Fruit fly (Drosophila melanogaster) whole organism: Measurements from ENCODE around the gene SPARC.

ENCODE experiments used
- CG8478 ChIP-seq: fragments of >200 bp; optimal IDR thresholded peaks from 2 replicates; lab custom pipeline; 2018; ENCODE audit warnings: inconsistent platforms
- Dll ChIP-seq: fragments of >200 bp; optimal IDR thresholded peaks from 2 replicates; lab custom pipeline; 2017
- EcR ChIP-seq, 2 experiments: fragments of >200 bp; optimal IDR thresholded peaks; 2 replicates each; lab custom pipeline; 2017; ENCODE audit warnings: missing biosample characterization in 2 of 2, missing genetic modification characterization in 2 of 2, missing genetic modification reagents in 2 of 2
- pan ChIP-seq: fragments of >200 bp; optimal IDR thresholded peaks from 2 replicates; lab custom pipeline; 2017
- psq ChIP-seq: fragments of >200 bp; optimal IDR thresholded peaks from 2 replicates; lab custom pipeline; 2017
- usp ChIP-seq: fragments of >200 bp; optimal IDR thresholded peaks from 2 replicates; lab custom pipeline; 2017; ENCODE audit warnings: missing biosample characterization, missing genetic modification characterization, mixed read lengths

Gene SPARC

DNA sequence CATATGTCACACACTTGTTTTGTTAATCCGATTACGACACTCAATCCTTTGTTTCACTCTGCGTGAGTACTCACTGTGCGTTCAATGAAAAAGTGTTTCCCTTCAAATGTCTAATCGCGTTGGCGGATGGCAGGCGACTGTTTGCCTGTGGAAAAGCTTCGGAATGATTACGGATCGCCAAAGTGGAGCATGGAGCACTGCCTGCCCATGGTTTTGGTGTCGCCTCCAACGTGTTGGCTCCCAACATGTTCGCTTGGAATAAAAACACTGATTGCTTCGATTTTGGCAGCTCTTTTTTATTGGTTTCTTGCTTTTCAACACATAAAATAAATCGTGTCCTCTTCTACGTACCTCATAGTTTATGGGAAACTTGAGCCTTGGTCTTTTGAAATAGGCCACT lies at the start of gene SPARC:
SPARC (minus strand) TSS at position 144 of the 400 bp plus-strand sequence.
- TF ChIP-seq EcR (GFP tag; optimal IDR thresholded peaks at IDR 0.05; lab: Kevin White, UChicago) (no peak), pan (lab: Kevin White, UChicago) (no peak), Dll (lab: Kevin White, UChicago) (no peak), usp (GFP tag; lab: Kevin White, UChicago) (no peak), CG8478 (lab: Kevin White, UChicago) (no peak), psq (lab: Kevin White, UChicago) (no peak)

DNA sequence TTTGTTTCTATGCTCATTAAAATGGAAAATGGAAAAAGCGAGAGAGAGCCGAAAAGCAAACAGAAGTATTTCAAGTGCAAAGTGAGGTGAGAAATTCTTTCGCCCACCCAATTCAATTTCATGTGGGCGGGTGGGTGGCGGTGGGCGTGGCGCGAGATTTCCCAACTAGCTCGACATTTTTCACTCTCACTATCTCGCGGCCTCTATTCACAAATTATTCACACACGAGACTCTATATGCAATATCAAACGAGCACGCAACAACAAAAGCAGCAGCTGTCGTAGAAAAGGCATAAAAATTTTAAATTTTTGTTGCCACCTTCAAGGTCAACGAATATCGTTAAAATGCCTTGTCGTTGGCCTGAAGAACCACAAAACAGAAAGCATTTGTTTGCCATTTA lies 47.1 kb upstream of the SPARC start:
- no peak for TF ChIP-seq pan (lab: Kevin White, UChicago)
- no peak for TF ChIP-seq Dll (lab: Kevin White, UChicago)
- no peak for TF ChIP-seq usp (GFP tag; lab: Kevin White, UChicago)
- no peak for TF ChIP-seq CG8478 (lab: Kevin White, UChicago)
- no peak for TF ChIP-seq psq (lab: Kevin White, UChicago)
- no peak for TF ChIP-seq EcR (GFP tag; optimal IDR thresholded peaks at IDR 0.05; lab: Kevin White, UChicago)

DNA sequence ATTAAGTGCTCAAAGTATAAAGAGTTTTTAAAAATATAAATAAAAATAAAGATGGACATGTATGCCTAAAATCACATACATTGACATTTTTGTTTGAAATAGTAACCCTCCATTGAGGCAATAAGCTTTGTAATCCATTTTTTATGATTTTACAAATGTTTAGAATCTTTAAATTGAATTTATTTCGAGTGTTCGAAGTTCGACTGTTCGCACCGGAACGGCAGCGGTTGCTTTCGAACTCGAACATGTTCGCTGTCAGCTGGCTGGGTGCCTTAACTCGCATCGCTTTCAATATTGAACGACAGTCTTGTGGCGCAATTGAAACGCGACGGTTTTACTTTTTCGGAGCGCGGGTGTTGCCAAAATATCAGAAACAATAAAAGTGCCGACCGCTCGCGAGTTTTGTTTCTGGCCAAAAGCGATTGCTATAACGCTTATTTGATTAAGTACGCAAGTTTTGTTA lies 43.7 kb upstream of the SPARC start, which contains the start of gene CG46339:
CG46339 (plus strand) TSS at position 299 of the 463 bp plus-strand sequence.
- TF ChIP-seq psq (lab: Kevin White, UChicago) (no peak), usp (GFP tag; lab: Kevin White, UChicago) (no peak), Dll (lab: Kevin White, UChicago) (no peak), EcR (GFP tag; optimal IDR thresholded peaks at IDR 0.05; lab: Kevin White, UChicago) (no peak), pan (lab: Kevin White, UChicago) (no peak), CG8478 (lab: Kevin White, UChicago) (no peak)

DNA sequence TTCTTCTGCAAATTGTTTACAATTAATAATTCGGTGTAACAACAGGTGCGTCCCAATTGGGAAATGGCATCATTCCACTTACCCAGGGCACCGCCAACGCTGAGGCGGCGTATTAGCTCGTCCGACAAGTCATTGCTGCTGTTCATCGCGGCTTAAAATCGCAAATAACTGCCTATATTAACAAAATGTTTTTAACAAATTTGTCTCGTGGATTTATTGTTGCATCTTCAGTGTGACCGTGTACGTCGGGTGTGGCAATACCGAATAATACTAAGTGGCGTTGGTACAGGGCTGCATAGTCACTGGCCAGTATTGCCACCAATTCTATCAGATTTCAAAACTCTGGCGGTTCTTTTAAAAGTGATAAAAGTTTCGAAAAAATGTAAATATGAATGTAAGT lies 40.8 kb upstream of the SPARC start, which contains the start of gene Ets97D:
Ets97D (minus strand) TSS at position 272 of the 400 bp plus-strand sequence.
- TF ChIP-seq pan (lab: Kevin White, UChicago) (no peak), psq (lab: Kevin White, UChicago) (no peak), Dll (lab: Kevin White, UChicago) (no peak), CG8478 (lab: Kevin White, UChicago) (no peak), usp (GFP tag; lab: Kevin White, UChicago) (no peak)

DNA sequence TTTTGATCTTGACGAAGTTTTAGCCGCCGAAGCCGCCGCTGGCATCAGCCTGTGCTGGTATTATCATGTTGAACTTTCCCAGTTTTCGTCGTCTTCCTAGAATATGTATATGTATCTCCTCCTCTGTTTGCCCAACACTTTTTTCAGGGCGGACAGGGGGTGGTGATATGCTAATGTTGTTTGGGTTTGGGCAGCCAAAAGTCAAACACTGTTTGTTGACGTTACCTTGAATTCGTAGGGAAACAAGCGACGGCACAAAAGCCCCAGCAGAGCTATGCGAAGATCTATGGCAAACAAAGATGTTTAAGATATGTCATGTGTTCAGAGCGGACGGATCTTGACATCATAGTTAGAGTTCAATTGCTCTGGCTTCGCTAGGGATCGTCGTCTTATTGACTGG lies 37.0 kb upstream of the SPARC start:
- no peak for TF ChIP-seq psq (lab: Kevin White, UChicago)
- no peak for TF ChIP-seq EcR (GFP tag; optimal IDR thresholded peaks at IDR 0.05; lab: Kevin White, UChicago)
- TF ChIP-seq usp (GFP tag; lab: Kevin White, UChicago), result no peak
- no peak for TF ChIP-seq pan (lab: Kevin White, UChicago)
- no peak for TF ChIP-seq Dll (lab: Kevin White, UChicago)
- no peak for TF ChIP-seq CG8478 (lab: Kevin White, UChicago)

DNA sequence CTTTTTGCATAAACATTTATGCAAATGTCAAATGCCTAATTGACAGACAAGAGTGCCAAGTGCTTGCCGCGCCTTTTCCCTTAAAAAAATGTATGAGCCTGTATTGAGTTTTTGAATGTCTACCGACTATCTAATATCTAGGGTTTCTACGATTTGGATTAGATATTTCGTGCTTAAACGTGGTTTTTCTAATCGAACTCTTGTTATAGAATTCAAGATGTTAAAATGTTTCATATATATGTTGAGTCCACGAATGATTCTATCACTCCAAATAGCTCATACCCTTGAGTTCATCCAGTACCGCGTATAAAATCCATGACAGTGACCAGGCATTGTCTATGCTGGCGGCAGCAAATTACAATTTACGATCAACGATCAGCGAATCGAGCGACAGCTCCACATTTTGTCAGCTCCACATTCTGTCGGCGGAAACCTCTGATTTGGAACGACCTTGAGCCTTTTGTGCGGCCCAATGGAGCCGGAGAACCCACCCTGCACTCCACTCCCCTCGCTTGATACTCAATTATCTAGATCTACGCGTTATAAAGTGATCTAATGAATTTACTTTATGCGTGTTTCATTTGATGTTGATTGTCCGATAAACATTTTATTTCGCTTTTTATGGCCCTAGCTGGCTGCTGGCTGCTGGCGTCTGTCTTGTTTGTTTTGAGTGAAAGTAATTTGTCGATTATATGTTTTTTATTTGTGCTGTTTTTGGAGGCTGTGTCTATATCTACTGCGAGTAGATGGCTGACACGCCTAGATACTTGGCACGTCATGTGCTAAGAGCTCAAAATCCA lies 35.1 kb upstream of the SPARC start:
- TF ChIP-seq CG8478 (lab: Kevin White, UChicago) (no peak), EcR (GFP tag; optimal IDR thresholded peaks at IDR 0.05; lab: Kevin White, UChicago) (no peak), Dll (lab: Kevin White, UChicago) (no peak), usp (GFP tag; lab: Kevin White, UChicago) (no peak), psq (lab: Kevin White, UChicago) (no peak), pan (lab: Kevin White, UChicago) (no peak)

DNA sequence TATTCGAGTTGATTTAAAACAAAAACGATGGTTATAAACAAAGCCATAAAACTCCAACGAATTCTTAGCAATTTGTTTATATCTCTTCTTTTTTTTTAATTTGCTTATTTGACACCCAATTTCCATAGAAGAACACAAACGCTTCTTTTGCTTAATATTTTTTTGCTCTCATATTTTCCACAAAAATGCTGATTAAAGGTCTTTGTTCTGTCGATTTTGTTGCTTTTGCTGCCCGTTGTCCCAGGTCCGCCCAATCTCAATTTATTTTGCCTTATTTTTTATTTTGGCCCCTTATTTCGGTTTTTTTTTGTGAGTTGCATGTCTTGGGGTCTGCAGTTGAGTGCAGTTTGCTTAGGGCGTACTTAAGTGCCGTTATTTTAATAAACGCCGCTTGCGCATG lies 34.2 kb upstream of the SPARC start:
- no peak for TF ChIP-seq Dll (lab: Kevin White, UChicago)
- TF ChIP-seq psq (lab: Kevin White, UChicago), result no peak
- TF ChIP-seq EcR (GFP tag; optimal IDR thresholded peaks at IDR 0.05; lab: Kevin White, UChicago), result no peak
- TF ChIP-seq usp (GFP tag; lab: Kevin White, UChicago), result no peak
- no peak for TF ChIP-seq CG8478 (lab: Kevin White, UChicago)
- no peak for TF ChIP-seq pan (lab: Kevin White, UChicago)

DNA sequence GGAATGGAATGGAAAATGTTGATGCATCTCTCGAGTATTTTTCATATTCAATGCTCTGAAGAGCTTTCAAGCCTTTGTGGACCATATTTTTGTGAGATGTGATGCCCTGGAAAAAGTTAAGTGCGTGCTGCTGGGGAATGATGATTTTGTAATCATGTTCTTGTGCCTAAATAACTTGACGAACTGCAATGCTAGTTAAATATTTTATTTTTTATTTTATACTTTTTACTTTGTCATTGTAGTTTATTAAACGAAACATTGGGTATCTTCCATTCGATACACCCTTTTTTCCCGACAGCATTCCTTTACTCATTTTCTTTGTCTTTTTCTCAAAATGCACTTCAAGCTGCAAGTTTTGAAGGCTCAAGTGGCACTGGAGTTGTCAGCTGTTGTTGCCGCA lies 28.2 kb upstream of the SPARC start:
- TF ChIP-seq EcR (GFP tag; optimal IDR thresholded peaks at IDR 0.05; lab: Kevin White, UChicago), result no peak
- no peak for TF ChIP-seq psq (lab: Kevin White, UChicago)
- no peak for TF ChIP-seq Dll (lab: Kevin White, UChicago)
- peak; percentile 49 for TF ChIP-seq pan (lab: Kevin White, UChicago)

DNA sequence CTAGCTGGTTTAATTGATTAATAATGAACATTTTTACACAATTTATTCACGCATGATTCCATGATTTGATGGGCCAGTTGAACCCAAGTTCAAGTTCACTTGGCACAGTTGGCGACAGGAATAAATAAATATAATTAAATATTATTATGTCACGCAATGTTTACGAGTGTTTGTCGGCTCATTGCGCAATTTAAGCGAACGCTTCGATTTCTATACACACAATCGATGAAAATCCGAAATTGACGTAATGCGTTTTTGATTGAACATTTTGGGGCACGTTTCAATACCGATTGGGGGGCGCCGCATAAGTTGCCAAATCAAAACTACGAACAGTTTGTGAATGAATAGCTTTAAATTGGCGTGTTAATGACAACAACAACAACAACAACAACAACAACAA lies 25.5 kb upstream of the SPARC start:
- TF ChIP-seq pan (lab: Kevin White, UChicago) (no peak), psq (lab: Kevin White, UChicago) (no peak), EcR (GFP tag; optimal IDR thresholded peaks at IDR 0.05; lab: Kevin White, UChicago) (no peak), usp (GFP tag; lab: Kevin White, UChicago) (no peak), Dll (lab: Kevin White, UChicago) (no peak), CG8478 (lab: Kevin White, UChicago) (no peak)

DNA sequence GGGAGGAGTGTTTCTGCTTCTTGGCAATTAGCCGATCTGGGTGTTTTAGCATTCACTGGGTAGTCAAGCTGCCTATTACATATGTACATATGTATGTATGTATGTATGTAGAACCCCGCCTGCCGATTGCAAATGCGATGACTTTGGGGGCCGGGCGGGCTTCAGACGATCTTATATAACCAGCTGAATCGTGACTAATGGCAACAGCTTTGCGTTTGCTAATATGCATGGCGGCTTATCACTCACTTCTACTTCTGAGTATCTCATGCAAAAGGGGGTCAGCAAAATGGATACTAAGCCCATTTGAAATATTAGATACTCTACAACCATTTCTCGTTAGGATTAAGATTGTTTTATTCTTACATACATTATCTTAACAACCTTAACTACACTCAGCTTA lies 24.5 kb upstream of the SPARC start:
- TF ChIP-seq usp (GFP tag; lab: Kevin White, UChicago) (no peak), pan (lab: Kevin White, UChicago) (no peak), EcR (GFP tag; optimal IDR thresholded peaks at IDR 0.05; lab: Kevin White, UChicago) (no peak), CG8478 (lab: Kevin White, UChicago) (no peak), Dll (lab: Kevin White, UChicago) (no peak), psq (lab: Kevin White, UChicago) (no peak)

DNA sequence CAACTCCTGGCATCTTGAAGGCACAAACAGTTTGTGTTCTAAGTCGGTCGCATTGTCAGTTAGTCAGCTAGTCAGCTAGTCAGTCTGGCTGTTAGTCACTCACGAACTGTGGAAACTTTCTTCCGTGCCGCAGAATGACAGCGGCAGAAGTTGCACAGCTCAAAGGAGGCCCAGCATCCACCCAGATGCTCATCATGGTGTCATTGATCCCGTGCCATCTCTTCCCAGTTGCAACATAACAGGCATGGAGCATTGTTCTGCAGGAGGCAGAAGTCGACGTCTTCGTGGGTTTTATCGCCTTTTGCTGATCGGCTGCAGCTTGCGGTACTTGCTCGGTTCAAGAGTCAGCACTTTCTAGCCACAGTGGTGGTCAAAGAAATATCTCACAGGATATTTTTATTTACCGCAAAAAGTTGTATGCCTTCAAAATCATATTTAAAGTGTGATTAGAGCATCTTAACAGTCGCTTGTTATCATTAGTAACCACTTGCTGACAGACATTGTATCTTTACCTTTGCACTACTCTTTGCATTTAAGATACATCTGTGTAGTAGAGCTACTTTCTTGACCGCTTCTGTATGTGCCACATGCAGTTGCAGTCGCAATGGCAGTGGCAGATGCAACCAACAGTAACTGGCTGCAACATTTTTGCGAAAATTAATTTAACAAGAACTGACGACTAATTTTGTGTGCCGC lies 22.0 kb upstream of the SPARC start:
- TF ChIP-seq pan (lab: Kevin White, UChicago), result no peak
- peak in 1 of 2 experiments; percentile 76 for TF ChIP-seq EcR (GFP tag; optimal IDR thresholded peaks at IDR 0.05; lab: Kevin White, UChicago)
